Worm (Caenorhabditis elegans) whole organism, early embryonic: Measurements from ENCODE around the gene inx-1.

ENCODE experiments used
- ama-1 ChIP-seq: fragments of 150-350 bp; optimal IDR thresholded peaks from 2 replicates; lab custom pipeline; 2014
- flt-1 ChIP-seq: fragments of 200-800 bp; sonication (Bioruptor generic); IDR thresholded peaks from 2 replicates; pipeline ENCODE4 v1.3.6; 2022; ENCODE audit warnings: missing genetic modification characterization, missing compliant biosample characterization
- hnd-1 ChIP-seq: sonication (generic microtip); optimal IDR thresholded peaks from 2 replicates; lab custom pipeline; 2016; ENCODE audit warnings: missing genetic modification characterization, missing compliant biosample characterization
- pes-1 ChIP-seq: fragments of 200-800 bp; sonication (Bioruptor generic); IDR thresholded peaks from 2 replicates; pipeline ENCODE4 v1.3.6; 2022; ENCODE audit warnings: missing genetic modification reagents, missing genetic modification characterization, missing compliant biosample characterization

ce11 chrX:6959534-6959933, 3.3 kb upstream of the inx-1 start:
- TF ChIP-seq pes-1 (GFP tag; lab: Robert Waterston, UW): no peak
- TF ChIP-seq ama-1: no peak
- TF ChIP-seq hnd-1 (tag; lab: Kevin White, UChicago): no peak
- no peak for TF ChIP-seq flt-1 (GFP tag; lab: Robert Waterston, UW)
